Worm (Caenorhabditis elegans) whole organism, L1 larva: ENCODE measurements around the gene ptrg-1.

Source experiments
- C16A3.4 ChIP-seq: fragments of 150-350 bp; optimal IDR thresholded peaks from 2 replicates; lab custom pipeline; 2014; ENCODE audit warnings: missing biosample characterization, missing genetic modification characterization
- C34B4.2 ChIP-seq: sonication (generic microtip); optimal IDR thresholded peaks from 2 replicates; lab custom pipeline; 2017; ENCODE audit warnings: mild to moderate bottlenecking, missing genetic modification characterization, missing compliant biosample characterization
- F16B12.6 ChIP-seq: fragments of 150-350 bp; optimal IDR thresholded peaks from 2 replicates; lab custom pipeline; 2014; ENCODE audit warnings: missing biosample characterization, missing genetic modification characterization
- aha-1 ChIP-seq: fragments of 150-350 bp; optimal IDR thresholded peaks from 2 replicates; lab custom pipeline; 2014; ENCODE audit warnings: missing biosample characterization, missing genetic modification characterization
- alr-1 ChIP-seq: fragments of 200-800 bp; sonication (Bioruptor generic); optimal IDR thresholded peaks from 2 replicates; lab custom pipeline; 2018; ENCODE audit warnings: borderline replicate concordance, mild to moderate bottlenecking, missing genetic modification characterization, missing compliant biosample characterization
- aly-2 ChIP-seq: fragments of 150-350 bp; optimal IDR thresholded peaks from 2 replicates; lab custom pipeline; 2014; ENCODE audit warnings: missing biosample characterization, missing genetic modification characterization
- ama-1 ChIP-seq: fragments of 150-350 bp; optimal IDR thresholded peaks from 2 replicates; lab custom pipeline; 2014
- blmp-1 ChIP-seq: fragments of 150-350 bp; optimal IDR thresholded peaks from 2 replicates; lab custom pipeline; 2014; ENCODE audit warnings: missing biosample characterization, missing genetic modification characterization
- ceh-90 ChIP-seq: sonication (generic microtip); optimal IDR thresholded peaks from 2 replicates; lab custom pipeline; 2016; ENCODE audit warnings: missing genetic modification characterization, missing compliant biosample characterization
- ces-1 ChIP-seq: fragments of 150-350 bp; optimal IDR thresholded peaks from 2 replicates; lab custom pipeline; 2014; ENCODE audit warnings: missing biosample characterization, missing genetic modification reagents, missing genetic modification characterization
- dpl-1 ChIP-seq, 3 experiments: fragments of 150-350 bp in 2 of 3; sonication (generic microtip) in 1 of 3; optimal IDR thresholded peaks; 2 replicates each; lab custom pipeline; 2014 to 2017; ENCODE audit warnings: missing biosample characterization in 3 of 3, missing genetic modification characterization in 3 of 3, missing genetic modification reagents in 3 of 3
- dsc-1 ChIP-seq: sonication (generic microtip); optimal IDR thresholded peaks from 2 replicates; lab custom pipeline; 2016; ENCODE audit warnings: mild to moderate bottlenecking, missing genetic modification characterization, missing compliant biosample characterization
- efl-1 ChIP-seq, 4 experiments: fragments of 150-350 bp; optimal IDR thresholded peaks in 3 of 4; peaks in 1 of 4; 1 replicate in 1 of 4; 2 replicates in 3 of 4; lab custom pipeline; 2014; ENCODE audit warnings: missing biosample characterization in 2 of 4, missing genetic modification characterization in 2 of 4, missing genetic modification reagents in 2 of 4
- elt-2 ChIP-seq: sonication (generic microtip); optimal IDR thresholded peaks from 2 replicates; lab custom pipeline; 2016; ENCODE audit warnings: missing genetic modification characterization, mild to moderate bottlenecking, inconsistent platforms, missing compliant biosample characterization, missing genetic modification reagents
- fkh-10 ChIP-seq: sonication (generic microtip); optimal IDR thresholded peaks from 2 replicates; lab custom pipeline; 2017; ENCODE audit warnings: missing biosample characterization, missing genetic modification reagents, missing genetic modification characterization
- fkh-4 ChIP-seq: sonication (generic microtip); optimal IDR thresholded peaks from 2 replicates; lab custom pipeline; 2016; ENCODE audit warnings: missing compliant biosample characterization, missing genetic modification characterization, borderline replicate concordance
- fkh-8 ChIP-seq: sonication (generic microtip); optimal IDR thresholded peaks from 2 replicates; lab custom pipeline; 2016; ENCODE audit warnings: mild to moderate bottlenecking, missing genetic modification characterization, missing compliant biosample characterization
- grh-1 ChIP-seq: fragments of 200-800 bp; sonication (Bioruptor generic); IDR thresholded peaks from 2 replicates; pipeline ENCODE4 v1.3.6; 2022; ENCODE audit warnings: missing genetic modification reagents, missing genetic modification characterization, missing compliant biosample characterization
- hlh-17 ChIP-seq: fragments of 200-800 bp; sonication (Bioruptor generic); optimal IDR thresholded peaks from 2 replicates; lab custom pipeline; 2018; ENCODE audit warnings: missing genetic modification characterization, mild to moderate bottlenecking, missing compliant biosample characterization, moderate library complexity, borderline replicate concordance
- hpl-2 ChIP-seq: fragments of 150-350 bp; optimal IDR thresholded peaks from 2 replicates; lab custom pipeline; 2014; ENCODE audit warnings: missing biosample characterization, missing genetic modification reagents, missing genetic modification characterization
- irx-1 ChIP-seq: sonication (generic microtip); optimal IDR thresholded peaks from 2 replicates; lab custom pipeline; 2016; ENCODE audit warnings: missing genetic modification characterization, missing compliant biosample characterization
- jun-1 ChIP-seq: fragments of 150-350 bp; optimal IDR thresholded peaks from 2 replicates; lab custom pipeline; 2014; ENCODE audit warnings: missing biosample characterization, missing genetic modification reagents, missing genetic modification characterization
- lin-13 ChIP-seq: fragments of 150-350 bp; optimal IDR thresholded peaks from 2 replicates; lab custom pipeline; 2014; ENCODE audit warnings: missing biosample characterization, missing genetic modification reagents, missing genetic modification characterization
- lin-14 ChIP-seq: fragments of 200-800 bp; sonication (Bioruptor generic); optimal IDR thresholded peaks from 2 replicates; lab custom pipeline; 2018; ENCODE audit warnings: mild to moderate bottlenecking, missing genetic modification characterization, moderate library complexity, missing compliant biosample characterization
- lin-35 ChIP-seq, 2 experiments: fragments of 150-350 bp; optimal IDR thresholded peaks; 2 replicates each; lab custom pipeline; 2014; ENCODE audit warnings: missing biosample characterization in 2 of 2, missing genetic modification characterization in 2 of 2, missing genetic modification reagents in 2 of 2
- lin-39 ChIP-seq: fragments of 150-350 bp; optimal IDR thresholded peaks from 2 replicates; lab custom pipeline; 2014; ENCODE audit warnings: missing biosample characterization, missing genetic modification reagents, missing genetic modification characterization
- lir-3 ChIP-seq: sonication (generic microtip); optimal IDR thresholded peaks from 2 replicates; lab custom pipeline; 2016; ENCODE audit warnings: mild to moderate bottlenecking, missing genetic modification characterization, moderate library complexity, missing compliant biosample characterization; ENCODE audit not compliant: poor library complexity
- mab-9 ChIP-seq: fragments of 200-800 bp; sonication (Bioruptor generic); IDR thresholded peaks from 2 replicates; pipeline ENCODE4 v1.3.6; 2022; ENCODE audit warnings: missing genetic modification reagents, missing genetic modification characterization, missing compliant biosample characterization
- mdl-1 ChIP-seq, 2 experiments: fragments of 150-350 bp; optimal IDR thresholded peaks; 2 replicates each; lab custom pipeline; 2014 to 2017; ENCODE audit warnings: missing biosample characterization in 2 of 2, missing genetic modification characterization in 2 of 2, inconsistent platforms in 1 of 2
- mef-2 ChIP-seq: fragments of 150-350 bp; optimal IDR thresholded peaks from 2 replicates; lab custom pipeline; 2014; ENCODE audit warnings: missing biosample characterization, missing genetic modification characterization
- nhr-11 ChIP-seq: fragments of 150-350 bp; optimal IDR thresholded peaks from 2 replicates; lab custom pipeline; 2014; ENCODE audit warnings: missing biosample characterization, missing genetic modification characterization
- nhr-20 ChIP-seq: sonication (generic microtip); optimal IDR thresholded peaks from 2 replicates; lab custom pipeline; 2016; ENCODE audit warnings: mild to moderate bottlenecking, missing genetic modification characterization, missing compliant biosample characterization
- nhr-237 ChIP-seq: fragments of 150-350 bp; optimal IDR thresholded peaks from 2 replicates; lab custom pipeline; 2014; ENCODE audit warnings: missing biosample characterization, missing genetic modification characterization
- nhr-28 ChIP-seq: fragments of 150-350 bp; optimal IDR thresholded peaks from 2 replicates; lab custom pipeline; 2014; ENCODE audit warnings: missing biosample characterization, missing genetic modification characterization
- nhr-76 ChIP-seq: sonication (generic microtip); optimal IDR thresholded peaks from 2 replicates; lab custom pipeline; 2017; ENCODE audit warnings: missing biosample characterization, missing genetic modification characterization
- nhr-84 ChIP-seq: sonication (generic microtip); optimal IDR thresholded peaks from 2 replicates; lab custom pipeline; 2017; ENCODE audit warnings: missing biosample characterization, missing genetic modification characterization
- pqm-1 ChIP-seq: sonication (generic microtip); optimal IDR thresholded peaks from 3 replicates; lab custom pipeline; 2017; ENCODE audit warnings: missing biosample characterization, missing genetic modification characterization
- skn-1 ChIP-seq: fragments of 150-350 bp; optimal IDR thresholded peaks from 2 replicates; lab custom pipeline; 2014; ENCODE audit warnings: missing biosample characterization, missing genetic modification characterization
- snpc-4 ChIP-seq: fragments of 150-350 bp; optimal IDR thresholded peaks from 2 replicates; lab custom pipeline; 2014; ENCODE audit warnings: missing biosample characterization, missing genetic modification characterization
- sup-37 ChIP-seq: fragments of 200-800 bp; sonication (Bioruptor generic); optimal IDR thresholded peaks from 2 replicates; lab custom pipeline; 2018; ENCODE audit warnings: mild to moderate bottlenecking, missing genetic modification characterization, missing compliant biosample characterization
- unc-62 ChIP-seq: fragments of 150-350 bp; optimal IDR thresholded peaks from 2 replicates; lab custom pipeline; 2014; ENCODE audit warnings: missing biosample characterization, missing genetic modification reagents, missing genetic modification characterization
- unc-98 ChIP-seq: fragments of 200-800 bp; sonication (Bioruptor generic); IDR thresholded peaks from 2 replicates; pipeline ENCODE4 v1.3.6; 2022; ENCODE audit warnings: missing genetic modification characterization, missing compliant biosample characterization
- zag-1 ChIP-seq: fragments of 150-350 bp; optimal IDR thresholded peaks from 2 replicates; lab custom pipeline; 2014; ENCODE audit warnings: missing biosample characterization, missing genetic modification characterization
- zip-4 ChIP-seq: fragments of 200-800 bp; sonication (Bioruptor generic); optimal IDR thresholded peaks from 2 replicates; lab custom pipeline; 2018; ENCODE audit warnings: mild to moderate bottlenecking, missing genetic modification characterization, moderate library complexity, missing compliant biosample characterization

Gene ptrg-1

DNA sequence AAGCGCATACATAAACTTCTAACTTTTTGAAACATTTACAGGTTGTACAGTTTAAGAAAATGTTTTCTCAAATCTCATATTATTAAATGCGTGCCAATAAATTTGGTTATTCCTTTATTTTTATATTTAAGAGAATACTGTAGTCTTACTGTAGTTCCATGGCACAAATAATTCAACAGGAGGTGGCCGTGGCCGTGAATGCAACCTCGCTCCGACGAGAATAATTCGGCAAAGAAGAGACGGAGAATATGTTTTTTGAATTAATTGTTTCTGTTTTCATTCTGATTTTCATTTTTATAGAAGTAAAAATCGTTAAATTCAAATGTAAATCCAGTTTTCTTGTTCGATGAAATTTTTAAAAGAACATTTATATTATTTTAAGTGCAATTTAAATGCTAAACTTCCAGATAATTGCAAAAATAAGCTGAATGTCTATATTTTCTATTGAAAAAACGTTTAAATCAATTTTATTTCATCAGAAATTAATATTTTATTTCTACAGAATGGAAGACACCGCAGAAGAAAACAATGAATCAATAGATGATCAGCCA is 3.1 kb upstream of the ptrg-1 start, which contains the start of gene gon-4 (continued):
- TF ChIP-seq mab-9 (no peak), sup-37 (GFP tag; lab: Kevin White, UChicago) (no peak)

DNA sequence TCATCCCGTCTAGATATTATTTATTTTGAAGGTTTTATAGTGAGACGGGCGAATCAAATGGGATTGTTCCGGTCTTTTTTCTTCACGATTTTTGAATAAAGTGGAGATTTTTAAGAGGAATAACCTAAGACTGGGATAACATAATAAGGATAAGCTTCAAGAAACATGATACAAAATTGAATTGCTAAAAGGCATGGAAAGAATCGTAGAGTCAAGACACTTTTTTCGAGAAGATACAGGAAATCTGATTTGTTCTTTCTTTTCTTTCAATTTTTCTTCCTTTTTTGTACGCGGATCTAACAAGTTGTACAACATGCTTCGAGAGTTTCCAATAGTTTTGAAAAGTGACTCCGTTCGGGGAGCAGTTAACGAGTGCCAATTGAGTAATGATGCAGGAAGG is 2.7 kb downstream of the ptrg-1 start:
- TF ChIP-seq fkh-10 (peak; percentile 79), hlh-17 (GFP tag; lab: Kevin White, UChicago) (no peak), unc-62 (GFP tag; lab: Kevin White, UChicago) (no peak), irx-1 (no peak), lin-14 (GFP tag; lab: Kevin White, UChicago) (peak; percentile 20)

DNA sequence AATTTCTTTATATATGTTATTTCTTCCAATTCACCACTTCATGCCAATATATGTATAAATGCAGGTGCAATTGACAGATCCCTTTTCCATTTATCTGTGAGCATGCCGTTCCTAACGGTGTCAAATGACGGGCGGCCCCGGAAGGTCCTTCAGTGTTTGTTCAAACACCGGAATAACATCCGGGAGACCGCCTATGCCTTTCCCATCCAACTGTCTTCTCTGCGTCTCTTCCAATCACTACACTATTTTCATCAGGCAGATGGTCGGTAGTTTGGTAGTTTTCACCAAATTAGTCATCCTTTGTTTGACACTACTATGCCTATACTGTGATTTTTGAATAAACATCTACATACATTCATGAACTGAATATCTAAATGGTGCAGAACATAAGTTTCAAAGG is 3.7 kb downstream of the ptrg-1 start:
- TF ChIP-seq C16A3.4 (tag; lab: Kevin White, UChicago): no peak
- no peak for TF ChIP-seq efl-1 (optimal IDR thresholded peaks at IDR 0.05; lab: Kevin White, UChicago)
- peak in 1 of 2 experiments; percentile 69 for TF ChIP-seq efl-1 (GFP tag; optimal IDR thresholded peaks at IDR 0.05 in 1 of 2; lab: Kevin White, UChicago)

DNA sequence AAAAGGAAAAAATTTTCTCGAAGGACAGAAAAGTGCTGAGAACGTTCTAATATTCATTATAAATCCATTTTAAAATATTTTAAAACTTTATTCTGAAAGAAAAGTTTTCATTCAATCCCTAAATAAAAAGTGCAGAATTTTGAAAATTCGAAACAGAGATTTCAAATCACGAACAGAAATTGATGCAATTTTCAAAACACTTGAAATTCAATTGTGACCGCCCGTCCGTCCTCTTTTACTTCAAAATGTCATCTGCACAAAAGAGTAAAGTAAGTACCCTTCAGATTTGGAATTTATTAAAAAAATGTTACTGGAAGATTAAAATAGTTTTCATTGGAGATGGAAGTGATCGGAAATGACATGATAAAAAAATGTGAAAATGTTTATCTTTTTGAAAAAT is 5.7 kb downstream of the ptrg-1 start:
- TF ChIP-seq fkh-4 (tag; lab: Kevin White, UChicago) (no peak), nhr-11 (no peak), unc-98 (GFP tag; lab: Robert Waterston, UW) (no peak), fkh-10 (peak; percentile 63)

DNA sequence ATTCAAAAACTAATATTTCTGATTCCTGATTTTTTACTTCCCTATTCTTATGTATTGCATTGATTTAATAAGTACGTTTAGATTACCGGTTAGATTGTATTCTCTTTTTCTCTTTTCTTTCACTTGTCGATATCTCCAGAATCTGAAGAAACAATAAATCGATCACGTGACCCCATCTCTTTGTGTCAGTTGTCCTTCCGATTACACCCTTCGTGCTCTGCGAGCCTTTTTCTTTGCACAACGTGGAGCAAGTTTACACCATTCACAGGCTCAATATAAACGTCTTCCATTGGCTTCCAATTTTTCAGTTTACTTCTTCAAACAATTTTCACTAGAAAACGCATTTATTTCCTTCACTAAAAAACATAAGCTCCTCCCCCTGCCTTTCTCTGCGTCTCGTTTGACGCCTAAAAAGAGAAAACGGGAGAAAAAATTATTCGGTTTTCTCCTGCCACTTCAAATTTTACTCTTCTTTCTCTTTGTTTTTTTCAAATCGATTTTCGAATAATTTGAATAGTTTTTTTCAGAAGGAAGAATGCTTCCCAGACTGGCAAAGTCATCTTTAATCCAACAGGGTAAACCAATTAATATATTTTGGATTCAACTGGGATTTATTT is 14.0 kb downstream of the ptrg-1 start, which contains the start of gene gta-1:
gta-1 (plus strand) TSS at position 528 of the 617 bp plus-strand sequence.
- TF ChIP-seq sup-37 (GFP tag; lab: Kevin White, UChicago) (no peak), dpl-1 (GFP tag; optimal IDR thresholded peaks at IDR 0.05; lab: Kevin White, UChicago) (peak in 2 of 3 experiments; percentile 18 to 19), nhr-237 (no peak), lin-35 (GFP tag; optimal IDR thresholded peaks at IDR 0.05; lab: Kevin White, UChicago) (peak; percentile 15 to 32), alr-1 (tag; lab: Kevin White, UChicago) (no peak), grh-1 (GFP tag; lab: Robert Waterston, UW) (no peak), nhr-20 (tag; lab: Kevin White, UChicago) (peak; percentile 57), ama-1 (lab: Kevin White, UChicago) (no peak), lir-3 (tag; lab: Kevin White, UChicago) (no peak), jun-1 (tag; lab: Kevin White, UChicago) (no peak), mef-2 (tag; lab: Kevin White, UChicago) (no peak), nhr-84 (tag; lab: Kevin White, UChicago) (no peak), nhr-76 (tag; lab: Kevin White, UChicago) (no peak), F16B12.6 (tag; lab: Kevin White, UChicago) (no peak), lin-39 (tag; lab: Kevin White, UChicago) (peak; percentile 36), ces-1 (GFP tag; lab: Kevin White, UChicago) (no peak), dsc-1 (tag; lab: Kevin White, UChicago) (peak; percentile 49), zag-1 (tag; lab: Kevin White, UChicago) (no peak), hpl-2 (GFP tag; lab: Kevin White, UChicago) (no peak), mab-9 (no peak), snpc-4 (tag; lab: Kevin White, UChicago) (no peak), fkh-4 (tag; lab: Kevin White, UChicago) (no peak), unc-62 (GFP tag; lab: Kevin White, UChicago) (no peak), aha-1 (tag; lab: Kevin White, UChicago) (no peak), mdl-1 (tag; optimal IDR thresholded peaks at IDR 0.05; lab: Kevin White, UChicago) (peak in 1 of 2 experiments; percentile 52), pqm-1 (tag; lab: Kevin White, UChicago) (no peak), elt-2 (no peak), skn-1 (tag; lab: Kevin White, UChicago) (no peak), nhr-28 (tag; lab: Kevin White, UChicago) (no peak), lin-13 (GFP tag; lab: Kevin White, UChicago) (no peak), blmp-1 (tag; lab: Kevin White, UChicago) (peak; percentile 93), aly-2 (tag; lab: Kevin White, UChicago) (no peak), C34B4.2 (tag; lab: Kevin White, UChicago) (no peak), fkh-8 (tag; lab: Kevin White, UChicago) (no peak), zip-4 (GFP tag; lab: Kevin White, UChicago) (no peak), ceh-90 (tag; lab: Kevin White, UChicago) (no peak)
